Fruit fly (Drosophila melanogaster) whole organism, pupa: ENCODE results near the gene Uxs.

Source experiments
- CG13204 ChIP-seq: fragments of 200-800 bp; sonication (Bioruptor generic); optimal IDR thresholded peaks from 2 replicates; lab custom pipeline; 2018; ENCODE audit warnings: missing biosample characterization, mild to moderate bottlenecking, missing genetic modification characterization, moderate library complexity
- CG15710 ChIP-seq: fragments of 200-800 bp; sonication (Bioruptor generic); optimal IDR thresholded peaks from 2 replicates; lab custom pipeline; 2018; ENCODE audit warnings: missing biosample characterization, mild to moderate bottlenecking, missing genetic modification characterization, moderate library complexity
- CG34367 ChIP-seq: fragments of 200-800 bp; sonication (Bioruptor generic); optimal IDR thresholded peaks from 2 replicates; lab custom pipeline; 2018; ENCODE audit warnings: missing biosample characterization, mild to moderate bottlenecking, missing genetic modification characterization
- CG8301 ChIP-seq: fragments of 200-800 bp; sonication (Bioruptor generic); optimal IDR thresholded peaks from 2 replicates; lab custom pipeline; 2018; ENCODE audit warnings: missing biosample characterization, mild to moderate bottlenecking, missing genetic modification characterization
- CG9948 ChIP-seq: fragments of 200-800 bp; sonication (Bioruptor generic); optimal IDR thresholded peaks from 2 replicates; lab custom pipeline; 2018; ENCODE audit warnings: missing biosample characterization, mild to moderate bottlenecking, missing genetic modification characterization, moderate library complexity
- fd96Ca ChIP-seq: fragments of 200-800 bp; sonication (Bioruptor generic); IDR thresholded peaks from 3 replicates; pipeline ENCODE4 v1.3.6; 2022; ENCODE audit warnings: missing biosample characterization, missing genetic modification characterization

DNA sequence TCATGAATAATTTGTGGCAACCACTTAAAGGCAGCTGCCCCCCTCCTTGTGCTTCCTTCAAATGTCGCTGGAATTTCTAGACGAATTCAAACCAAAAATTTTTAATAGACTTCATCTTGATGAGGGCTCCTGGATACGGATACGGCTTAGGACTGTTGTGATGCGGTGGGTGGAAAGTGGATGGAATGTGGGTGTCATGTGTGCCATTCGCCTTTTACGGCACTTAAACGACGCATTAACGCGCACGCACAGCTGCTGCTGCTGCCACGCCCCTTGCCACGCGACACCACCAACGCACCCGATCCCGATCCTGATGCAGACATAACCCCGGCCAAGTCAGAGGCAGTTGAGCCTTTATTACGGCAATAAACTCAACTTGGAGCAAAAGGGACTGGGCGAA is 39.0 kb downstream of the Uxs start:
- TF ChIP-seq fd96Ca (GFP tag; lab: Robert Waterston, UW): no peak
- TF ChIP-seq CG15710 (tag; lab: Kevin White, UChicago): no peak
- no peak for TF ChIP-seq CG9948 (tag; lab: Kevin White, UChicago)
- no peak for TF ChIP-seq CG13204 (GFP tag; lab: Kevin White, UChicago)
- no peak for TF ChIP-seq CG34367
- no peak for TF ChIP-seq CG8301
